Worm (Caenorhabditis elegans) whole organism, late embryonic: ENCODE data around the gene R151.2.
A peak's percentile ranks its signal among the peaks of the same experiment; 100 is the strongest.

ENCODE experiments used
- C08G9.2 ChIP-seq: sonication (generic microtip); optimal IDR thresholded peaks from 2 replicates; lab custom pipeline; 2016; ENCODE audit warnings: mild to moderate bottlenecking, missing genetic modification characterization, moderate library complexity, missing compliant biosample characterization
- K09A11.1 ChIP-seq: sonication (generic microtip); optimal IDR thresholded peaks from 2 replicates; lab custom pipeline; 2017; ENCODE audit warnings: antibody characterized with exemption, mild to moderate bottlenecking, missing genetic modification characterization, missing compliant biosample characterization; ENCODE audit not compliant: insufficient read depth
- T23F11.4 ChIP-seq: fragments of 200-800 bp; sonication (Bioruptor generic); optimal IDR thresholded peaks from 2 replicates; lab custom pipeline; 2018; ENCODE audit warnings: mild to moderate bottlenecking, missing genetic modification characterization, missing compliant biosample characterization
- Y22D7AL.16 ChIP-seq: sonication (generic microtip); optimal IDR thresholded peaks from 2 replicates; lab custom pipeline; 2016; ENCODE audit warnings: missing genetic modification characterization, missing compliant biosample characterization
- ahr-1 ChIP-seq: sonication (generic microtip); optimal IDR thresholded peaks from 2 replicates; lab custom pipeline; 2016; ENCODE audit warnings: missing genetic modification characterization, missing compliant biosample characterization
- ceh-18 ChIP-seq: sonication (generic microtip); optimal IDR thresholded peaks from 2 replicates; lab custom pipeline; 2016; ENCODE audit warnings: missing genetic modification characterization, missing compliant biosample characterization
- ceh-2 ChIP-seq: sonication (generic microtip); optimal IDR thresholded peaks from 2 replicates; lab custom pipeline; 2016; ENCODE audit warnings: missing genotype, missing genetic modification characterization, missing compliant biosample characterization
- ceh-24 ChIP-seq: sonication (generic microtip); optimal IDR thresholded peaks from 2 replicates; lab custom pipeline; 2016; ENCODE audit warnings: mild to moderate bottlenecking, missing genetic modification characterization, missing compliant biosample characterization
- ceh-31 ChIP-seq: sonication (generic microtip); optimal IDR thresholded peaks from 2 replicates; lab custom pipeline; 2016; ENCODE audit warnings: missing genetic modification characterization, missing compliant biosample characterization
- ceh-34 ChIP-seq: sonication (generic microtip); optimal IDR thresholded peaks from 2 replicates; lab custom pipeline; 2016; ENCODE audit warnings: mild to moderate bottlenecking, missing genetic modification characterization, missing compliant biosample characterization
- ceh-48 ChIP-seq: sonication (generic microtip); optimal IDR thresholded peaks from 2 replicates; lab custom pipeline; 2016; ENCODE audit warnings: missing genetic modification characterization, inconsistent platforms, missing compliant biosample characterization
- ceh-9 ChIP-seq: sonication (generic microtip); optimal IDR thresholded peaks from 2 replicates; lab custom pipeline; 2016; ENCODE audit warnings: mild to moderate bottlenecking, missing genetic modification characterization, inconsistent platforms, missing compliant biosample characterization
- che-1 ChIP-seq: sonication (generic microtip); optimal IDR thresholded peaks from 2 replicates; lab custom pipeline; 2016; ENCODE audit warnings: mild to moderate bottlenecking, missing genetic modification characterization, missing compliant biosample characterization
- ets-4 ChIP-seq: sonication (generic microtip); optimal IDR thresholded peaks from 2 replicates; lab custom pipeline; 2016; ENCODE audit warnings: missing genetic modification characterization, missing compliant biosample characterization
- eyg-1 ChIP-seq: sonication (generic microtip); optimal IDR thresholded peaks from 2 replicates; lab custom pipeline; 2016; ENCODE audit warnings: missing genotype, missing genetic modification characterization, missing compliant biosample characterization
- fax-1 ChIP-seq: sonication (generic microtip); optimal IDR thresholded peaks from 2 replicates; lab custom pipeline; 2016; ENCODE audit warnings: missing genotype, missing genetic modification characterization, missing compliant biosample characterization
- fkh-10 ChIP-seq: fragments of 150-350 bp; optimal IDR thresholded peaks from 2 replicates; lab custom pipeline; 2014; ENCODE audit warnings: missing biosample characterization, missing genetic modification reagents, missing genetic modification characterization
- fkh-6 ChIP-seq: sonication (generic microtip); optimal IDR thresholded peaks from 2 replicates; lab custom pipeline; 2016; ENCODE audit warnings: missing genetic modification characterization, missing compliant biosample characterization
- gmeb-2 ChIP-seq: sonication (generic microtip); optimal IDR thresholded peaks from 2 replicates; lab custom pipeline; 2016; ENCODE audit warnings: missing genetic modification characterization, inconsistent platforms, missing compliant biosample characterization
- hlh-15 ChIP-seq: sonication (generic microtip); optimal IDR thresholded peaks from 2 replicates; lab custom pipeline; 2016; ENCODE audit warnings: missing genetic modification characterization, missing compliant biosample characterization
- hlh-30 ChIP-seq: sonication (generic microtip); optimal IDR thresholded peaks from 2 replicates; lab custom pipeline; 2017; ENCODE audit warnings: antibody characterized with exemption, missing genetic modification characterization, missing compliant biosample characterization; ENCODE audit not compliant: insufficient read depth
- lin-11 ChIP-seq: fragments of 200-800 bp; sonication (Bioruptor generic); optimal IDR thresholded peaks from 2 replicates; lab custom pipeline; 2018; ENCODE audit warnings: mild to moderate bottlenecking, missing genetic modification characterization, missing compliant biosample characterization
- madf-2 ChIP-seq: sonication (generic microtip); optimal IDR thresholded peaks from 2 replicates; lab custom pipeline; 2017; ENCODE audit warnings: missing genetic modification characterization, missing compliant biosample characterization
- mec-3 ChIP-seq: sonication (generic microtip); optimal IDR thresholded peaks from 2 replicates; lab custom pipeline; 2016; ENCODE audit warnings: borderline replicate concordance, missing genetic modification characterization, missing compliant biosample characterization
- nhr-11 ChIP-seq: fragments of 150-350 bp; optimal IDR thresholded peaks from 2 replicates; lab custom pipeline; 2014; ENCODE audit warnings: missing biosample characterization, missing genetic modification characterization
- odd-2 ChIP-seq: sonication (generic microtip); optimal IDR thresholded peaks from 2 replicates; lab custom pipeline; 2017; ENCODE audit warnings: antibody characterized with exemption, mild to moderate bottlenecking, missing genetic modification characterization, missing compliant biosample characterization
- pat-9 ChIP-seq: fragments of 200-800 bp; sonication (Bioruptor generic); optimal IDR thresholded peaks from 2 replicates; lab custom pipeline; 2018; ENCODE audit warnings: mild to moderate bottlenecking, missing genetic modification characterization, moderate library complexity, missing compliant biosample characterization
- pha-2 ChIP-seq: sonication (generic microtip); optimal IDR thresholded peaks from 2 replicates; lab custom pipeline; 2017; ENCODE audit warnings: mild to moderate bottlenecking, missing genetic modification characterization, missing compliant biosample characterization
- pha-4 ChIP-seq: fragments of 150-350 bp; optimal IDR thresholded peaks from 2 replicates; lab custom pipeline; 2018; ENCODE audit warnings: missing biosample characterization, missing genetic modification reagents, missing genetic modification characterization
- pqm-1 ChIP-seq: sonication (generic microtip); optimal IDR thresholded peaks from 2 replicates; lab custom pipeline; 2016; ENCODE audit warnings: missing genetic modification characterization, missing compliant biosample characterization
- ref-2 ChIP-seq: sonication (generic microtip); optimal IDR thresholded peaks from 2 replicates; lab custom pipeline; 2016; ENCODE audit warnings: missing genetic modification characterization, missing compliant biosample characterization
- rnt-1 ChIP-seq: sonication (generic microtip); optimal IDR thresholded peaks from 2 replicates; lab custom pipeline; 2016; ENCODE audit warnings: missing genetic modification characterization, missing compliant biosample characterization
- sdc-2 ChIP-seq: sonication (generic microtip); optimal IDR thresholded peaks from 2 replicates; lab custom pipeline; 2016; ENCODE audit warnings: missing genotype, missing genetic modification characterization, missing compliant biosample characterization
- sox-2 ChIP-seq: fragments of 200-800 bp; sonication (Bioruptor generic); IDR thresholded peaks from 2 replicates; pipeline ENCODE4 v1.3.6; 2022; ENCODE audit warnings: missing genetic modification reagents, missing genetic modification characterization, missing compliant biosample characterization
- sox-4 ChIP-seq: sonication (generic microtip); optimal IDR thresholded peaks from 2 replicates; lab custom pipeline; 2017; ENCODE audit warnings: mild to moderate bottlenecking, missing genetic modification characterization, inconsistent platforms, missing compliant biosample characterization
- tbx-2 ChIP-seq: sonication (generic microtip); optimal IDR thresholded peaks from 2 replicates; lab custom pipeline; 2016; ENCODE audit warnings: missing genetic modification characterization, missing compliant biosample characterization
- ttx-3 ChIP-seq: sonication (generic microtip); optimal IDR thresholded peaks from 2 replicates; lab custom pipeline; 2016; ENCODE audit warnings: missing genetic modification reagents, missing genetic modification characterization, missing compliant biosample characterization
- unc-42 ChIP-seq: sonication (generic microtip); optimal IDR thresholded peaks from 2 replicates; lab custom pipeline; 2016; ENCODE audit warnings: missing genotype, missing genetic modification characterization, missing compliant biosample characterization
- unc-86 ChIP-seq: sonication (generic microtip); optimal IDR thresholded peaks from 2 replicates; lab custom pipeline; 2016; ENCODE audit warnings: missing genetic modification characterization, missing compliant biosample characterization
- ztf-16 ChIP-seq: sonication (generic microtip); optimal IDR thresholded peaks from 2 replicates; lab custom pipeline; 2017; ENCODE audit warnings: missing genetic modification characterization, missing compliant biosample characterization

Gene R151.2

ce11 chrIII:7179538-7180301 is 30.0 kb upstream of the R151.2 start, which contains the start of the genes rps-14 and rpl-36 (continued):
- TF ChIP-seq tbx-2 (tag; lab: Kevin White, UChicago) (peak; percentile 18), ceh-9 (tag; lab: Kevin White, UChicago) (no peak), fkh-6 (no peak), ceh-34 (tag; lab: Kevin White, UChicago) (peak; percentile 13), eyg-1 (tag; lab: Kevin White, UChicago) (no peak), ceh-18 (tag; lab: Kevin White, UChicago) (peak; percentile 27), nhr-11 (tag; lab: Kevin White, UChicago) (no peak), lin-11 (no peak), che-1 (tag; lab: Kevin White, UChicago) (no peak), pqm-1 (no peak), ahr-1 (tag; lab: Kevin White, UChicago) (no peak), fkh-10 (no peak)

DNA sequence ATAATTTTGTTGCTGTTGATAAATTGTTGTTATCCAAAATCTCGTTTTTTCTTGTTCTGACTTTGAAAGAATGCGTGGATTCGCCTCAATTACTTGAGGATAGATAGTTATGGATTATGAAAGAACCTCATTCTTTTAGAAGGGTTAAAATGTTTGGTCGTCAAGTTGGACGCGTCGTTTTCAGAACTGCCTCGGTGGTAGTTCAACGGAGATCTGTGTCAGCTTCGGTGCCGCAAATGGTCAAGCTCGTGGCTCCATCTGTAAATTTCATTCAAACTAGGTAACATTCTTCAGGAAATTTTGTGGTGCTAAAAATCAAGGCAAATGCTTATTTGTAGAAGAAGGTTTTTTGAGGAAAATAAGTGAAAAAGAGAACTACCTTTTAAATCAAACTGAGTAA is 29.2 kb upstream of the R151.2 start, which contains the start of gene ndab-2:
ndab-2 (plus strand) TSS at position 140 of the 400 bp plus-strand sequence.
- TF ChIP-seq Y22D7AL.16 (tag; lab: Kevin White, UChicago) (no peak), tbx-2 (tag; lab: Kevin White, UChicago) (no peak), ceh-24 (tag; lab: Kevin White, UChicago) (no peak), ceh-18 (tag; lab: Kevin White, UChicago) (no peak), pat-9 (tag; lab: Kevin White, UChicago) (no peak), fkh-6 (no peak), sdc-2 (tag; lab: Kevin White, UChicago) (no peak), odd-2 (tag; lab: Kevin White, UChicago) (no peak), hlh-15 (no peak)

- no peak for TF ChIP-seq ceh-2 (tag; lab: Kevin White, UChicago)
- peak; percentile 22 for TF ChIP-seq tbx-2 (tag; lab: Kevin White, UChicago)
- no peak for TF ChIP-seq T23F11.4 (GFP tag; lab: Kevin White, UChicago)
- TF ChIP-seq pha-4 (tag; lab: Kevin White, UChicago): no peak
- no peak for TF ChIP-seq fkh-10
- TF ChIP-seq odd-2 (tag; lab: Kevin White, UChicago): no peak
- TF ChIP-seq rnt-1 (tag; lab: Kevin White, UChicago): peak; percentile 34
- TF ChIP-seq sox-4 (tag; lab: Kevin White, UChicago): no peak
- TF ChIP-seq unc-86: no peak
- peak; percentile 3 for TF ChIP-seq unc-42 (tag; lab: Kevin White, UChicago)
- TF ChIP-seq K09A11.1 (tag; lab: Kevin White, UChicago): no peak
- peak; percentile 73 for TF ChIP-seq ceh-31 (tag; lab: Kevin White, UChicago)
- no peak for TF ChIP-seq mec-3 (tag; lab: Kevin White, UChicago)
- TF ChIP-seq ets-4: no peak
- TF ChIP-seq ahr-1 (tag; lab: Kevin White, UChicago): no peak
- no peak for TF ChIP-seq C08G9.2
- no peak for TF ChIP-seq gmeb-2 (tag; lab: Kevin White, UChicago)
- no peak for TF ChIP-seq ztf-16 (tag; lab: Kevin White, UChicago)
- no peak for TF ChIP-seq ceh-48
- no peak for TF ChIP-seq madf-2 (tag; lab: Kevin White, UChicago)
- peak; percentile 91 for TF ChIP-seq hlh-30 (tag; lab: Kevin White, UChicago)
- TF ChIP-seq fkh-6: no peak
- TF ChIP-seq lin-11: no peak
- no peak for TF ChIP-seq nhr-11 (tag; lab: Kevin White, UChicago)
- TF ChIP-seq sox-2 (GFP tag; lab: Robert Waterston, UW): no peak
- peak; percentile 11 for TF ChIP-seq ttx-3 (tag; lab: Kevin White, UChicago)
- peak; percentile 12 for TF ChIP-seq ceh-18 (tag; lab: Kevin White, UChicago)
- TF ChIP-seq pqm-1: no peak
- TF ChIP-seq fax-1 (tag; lab: Kevin White, UChicago): no peak
- peak; percentile 32 for TF ChIP-seq ref-2 (tag; lab: Kevin White, UChicago)
- TF ChIP-seq pha-2 (tag; lab: Kevin White, UChicago): no peak
- TF ChIP-seq, all 69 proteins: peak for 8
Measured at ce11 chrIII:7181822-7182221, 27.9 kb upstream of the R151.2 start, which contains the start of gene epg-4. Gene epg-4, plus strand, starts transcription at chrIII:7182167.
